Fruit fly (Drosophila melanogaster) whole organism, wandering third instar larva: ENCODE data around the gene tho2.

Experiments used
- Abd-B ChIP-seq: fragments of >200 bp; optimal IDR thresholded peaks from 2 replicates; lab custom pipeline; 2017; ENCODE audit warnings: missing biosample characterization, missing genetic modification characterization
- CrebA ChIP-seq: fragments of 200-800 bp; sonication (Bioruptor generic); optimal IDR thresholded peaks from 2 replicates; lab custom pipeline; 2016; ENCODE audit warnings: missing biosample characterization, mild to moderate bottlenecking, missing genetic modification characterization, borderline replicate concordance
- Dfd ChIP-seq: fragments of >200 bp; optimal IDR thresholded peaks from 2 replicates; lab custom pipeline; 2017; ENCODE audit warnings: missing biosample characterization, missing genetic modification characterization
- Dif ChIP-seq: fragments of 200-275, 200-300 bp; sonication (Bioruptor generic); optimal IDR thresholded peaks from 2 replicates; lab custom pipeline; 2018; ENCODE audit warnings: missing biosample characterization, missing genetic modification characterization; ENCODE audit not compliant: partially characterized antibody
- HLH106 ChIP-seq: fragments of 200-800 bp; optimal IDR thresholded peaks from 3 replicates; lab custom pipeline; 2019; ENCODE audit warnings: missing biosample characterization, mild to moderate bottlenecking, missing genetic modification characterization, moderate library complexity
- Hnf4 ChIP-seq: fragments of 200-800 bp; sonication (Bioruptor generic); optimal IDR thresholded peaks from 2 replicates; lab custom pipeline; 2016; ENCODE audit warnings: missing biosample characterization, mild to moderate bottlenecking, missing genetic modification characterization
- Hr78 ChIP-seq: fragments of >200 bp; optimal IDR thresholded peaks from 2 replicates; lab custom pipeline; 2017; ENCODE audit warnings: missing biosample characterization, missing genetic modification characterization
- Hr83 ChIP-seq: fragments of 200-300 bp; sonication (Bioruptor generic); optimal IDR thresholded peaks from 2 replicates; lab custom pipeline; 2016; ENCODE audit warnings: missing biosample characterization, mild to moderate bottlenecking, missing genetic modification characterization, moderate library complexity; ENCODE audit not compliant: poor library complexity, severe bottlenecking
- Jra ChIP-seq: sonication (Bioruptor generic); optimal IDR thresholded peaks from 2 replicates; lab custom pipeline; 2016; ENCODE audit warnings: missing biosample characterization, missing genetic modification characterization
- Mio ChIP-seq: sonication (Bioruptor generic); optimal IDR thresholded peaks from 2 replicates; lab custom pipeline; 2016; ENCODE audit warnings: missing biosample characterization, missing genetic modification characterization
- Myc ChIP-seq: fragments of >200 bp; optimal IDR thresholded peaks from 2 replicates; lab custom pipeline; 2017
- N ChIP-seq: fragments of >200 bp; optimal IDR thresholded peaks from 2 replicates; lab custom pipeline; 2018; ENCODE audit warnings: missing biosample characterization, missing external identifiers, missing genetic modification characterization
- OdsH ChIP-seq: fragments of 200-800 bp; sonication (Bioruptor generic); optimal IDR thresholded peaks from 2 replicates; lab custom pipeline; 2016; ENCODE audit warnings: missing biosample characterization, mild to moderate bottlenecking, missing genetic modification characterization
- Rel ChIP-seq, 2 experiments: fragments of 200-800 bp; sonication (Bioruptor generic) in 1 of 2; optimal IDR thresholded peaks; 2 replicates in 1 of 2; 3 replicates in 1 of 2; lab custom pipeline; 2016 to 2019; ENCODE audit warnings: mild to moderate bottlenecking in 2 of 2, missing biosample characterization in 2 of 2, missing genetic modification characterization in 2 of 2, moderate library complexity in 1 of 2
- Sp1 ChIP-seq: fragments of 200-800 bp; sonication (Bioruptor generic); optimal IDR thresholded peaks from 3 replicates; lab custom pipeline; 2019; ENCODE audit warnings: missing biosample characterization, mild to moderate bottlenecking, missing genetic modification characterization, moderate library complexity
- Vsx2 ChIP-seq: fragments of 200-300, 225-300 bp; sonication (Bioruptor generic); optimal IDR thresholded peaks from 2 replicates; lab custom pipeline; 2018; ENCODE audit warnings: missing biosample characterization, missing genetic modification characterization; ENCODE audit not compliant: partially characterized antibody
- br ChIP-seq: fragments of 200-800 bp; sonication (Bioruptor generic); optimal IDR thresholded peaks from 2 replicates; lab custom pipeline; 2016; ENCODE audit warnings: missing biosample characterization, missing genetic modification characterization
- brk ChIP-seq: fragments of 200-800 bp; sonication (Bioruptor generic); optimal IDR thresholded peaks from 2 replicates; lab custom pipeline; 2016; ENCODE audit warnings: missing biosample characterization, mild to moderate bottlenecking, missing genetic modification characterization
- dl ChIP-seq, 2 experiments: fragments of 175-275, 200-275 bp in 1 of 2; fragments of 200-275 bp in 1 of 2; sonication (Bioruptor generic); optimal IDR thresholded peaks; lab custom pipeline; 2018; ENCODE audit warnings: mild to moderate bottlenecking in 2 of 2, missing biosample characterization in 2 of 2, missing genetic modification characterization in 2 of 2, moderate library complexity in 2 of 2; ENCODE audit not compliant: partially characterized antibody in 2 of 2, insufficient read depth in 1 of 2
- dmrt93B ChIP-seq: fragments of 200-800 bp; sonication (Bioruptor generic); optimal IDR thresholded peaks from 2 replicates; lab custom pipeline; 2018; ENCODE audit warnings: missing biosample characterization, mild to moderate bottlenecking, missing genetic modification characterization
- dsf ChIP-seq: sonication (Bioruptor generic); optimal IDR thresholded peaks from 2 replicates; lab custom pipeline; 2016; ENCODE audit warnings: missing biosample characterization, missing genetic modification characterization, borderline replicate concordance
- ey ChIP-seq: fragments of 200-800 bp; sonication (Bioruptor generic); optimal IDR thresholded peaks from 2 replicates; lab custom pipeline; 2016; ENCODE audit warnings: missing biosample characterization, missing genetic modification characterization
- foxo ChIP-seq, 2 experiments: fragments of 200-800 bp; sonication (Bioruptor generic); optimal IDR thresholded peaks; 2 replicates in 1 of 2; 3 replicates in 1 of 2; lab custom pipeline; 2016 to 2017; ENCODE audit warnings: missing biosample characterization in 2 of 2, missing genetic modification characterization in 2 of 2
- fru ChIP-seq: fragments of 200-800 bp; sonication (Bioruptor generic); optimal IDR thresholded peaks from 3 replicates; lab custom pipeline; 2016; ENCODE audit warnings: missing biosample characterization, mild to moderate bottlenecking, missing genetic modification characterization
- h ChIP-seq: fragments of 200-800 bp; sonication (Bioruptor generic); optimal IDR thresholded peaks from 3 replicates; lab custom pipeline; 2016; ENCODE audit warnings: missing biosample characterization, mild to moderate bottlenecking, missing genetic modification characterization
- jim ChIP-seq: fragments of 175-275, 200-325 bp; sonication (Bioruptor generic); optimal IDR thresholded peaks from 2 replicates; lab custom pipeline; 2016; ENCODE audit warnings: missing biosample characterization, mild to moderate bottlenecking, missing genetic modification characterization
- lola ChIP-seq: fragments of >200 bp; optimal IDR thresholded peaks from 2 replicates; lab custom pipeline; 2017; ENCODE audit warnings: missing biosample characterization, missing genetic modification characterization
- psq ChIP-seq: fragments of 200-800 bp; sonication (Bioruptor generic); optimal IDR thresholded peaks from 3 replicates; lab custom pipeline; 2017; ENCODE audit warnings: missing biosample characterization, mild to moderate bottlenecking, missing genetic modification characterization, moderate library complexity
- rgr ChIP-seq: fragments of 200-800 bp; sonication (Bioruptor generic); optimal IDR thresholded peaks from 3 replicates; lab custom pipeline; 2016; ENCODE audit warnings: missing biosample characterization, mild to moderate bottlenecking, missing genetic modification characterization
- sage ChIP-seq: fragments of 200-800 bp; sonication (Bioruptor generic); optimal IDR thresholded peaks from 2 replicates; lab custom pipeline; 2016; ENCODE audit warnings: missing biosample characterization, mild to moderate bottlenecking, missing genetic modification characterization
- sv ChIP-seq: fragments of 200-800 bp; sonication (Bioruptor generic); optimal IDR thresholded peaks from 3 replicates; lab custom pipeline; 2016; ENCODE audit warnings: missing biosample characterization, missing genetic modification characterization
- tai ChIP-seq: sonication (Bioruptor generic); optimal IDR thresholded peaks from 2 replicates; lab custom pipeline; 2016; ENCODE audit warnings: missing biosample characterization, missing genetic modification characterization
- woc ChIP-seq: sonication (Bioruptor generic); optimal IDR thresholded peaks from 2 replicates; lab custom pipeline; 2016; ENCODE audit warnings: missing biosample characterization, mild to moderate bottlenecking, missing genetic modification characterization

tho2 gene

dm6 chr2L:2175090-2175830 lies 30.3 kb upstream of the tho2 start:
- peak; percentile 32 for TF ChIP-seq HLH106 (tag; lab: Kevin White, UChicago)
- peak; percentile 41 for TF ChIP-seq Hnf4
- peak; percentile 43 for TF ChIP-seq Vsx2 (GFP tag; lab: Kevin White, UChicago)
- TF ChIP-seq br = peak; percentile 48
- no peak for TF ChIP-seq Abd-B (GFP tag; lab: Kevin White, UChicago)
- TF ChIP-seq psq = peak; percentile 91
- TF ChIP-seq Rel (GFP tag; optimal IDR thresholded peaks at IDR 0.05; lab: Kevin White, UChicago) = no peak
- TF ChIP-seq Rel (tag; optimal IDR thresholded peaks at IDR 0.05; lab: Kevin White, UChicago) = peak; percentile 1
- peak; percentile 90 for TF ChIP-seq Dfd
- TF ChIP-seq sv (GFP tag; lab: Kevin White, UChicago) = no peak
- TF ChIP-seq tai (GFP tag; lab: Kevin White, UChicago) = peak; percentile 24
- peak; percentile 54 for TF ChIP-seq OdsH (GFP tag; lab: Kevin White, UChicago)
- no peak for TF ChIP-seq CrebA
- TF ChIP-seq Sp1 (GFP tag; lab: Kevin White, UChicago) = peak; percentile 37
- peak; percentile 47 for TF ChIP-seq ey (GFP tag; lab: Kevin White, UChicago)
- peak; percentile 61 for TF ChIP-seq brk (GFP tag; lab: Kevin White, UChicago)
- TF ChIP-seq dl (GFP tag; optimal IDR thresholded peaks at IDR 0.05; lab: Kevin White, UChicago; ENCODE audit: insufficient read depth in 1 of 2, partially characterized antibody in 2 of 2) = peak in 1 of 2 experiments; percentile 41
- no peak for TF ChIP-seq dsf (GFP tag; lab: Kevin White, UChicago)
- peak; percentile 0 for TF ChIP-seq Jra (GFP tag; lab: Kevin White, UChicago)
- TF ChIP-seq fru (GFP tag; lab: Kevin White, UChicago) = peak; percentile 47
- peak; percentile 28 for TF ChIP-seq h (GFP tag; lab: Kevin White, UChicago)
- TF ChIP-seq dmrt93B (GFP tag; lab: Kevin White, UChicago) = no peak
- peak; percentile 29 for TF ChIP-seq woc (GFP tag; lab: Kevin White, UChicago)
- peak; percentile 42 for TF ChIP-seq Hr83 (GFP tag; lab: Kevin White, UChicago)
- TF ChIP-seq Dif (GFP tag; lab: Kevin White, UChicago) = peak; percentile 76
- peak in 1 of 2 experiments; percentile 21 for TF ChIP-seq foxo (GFP tag; optimal IDR thresholded peaks at IDR 0.05; lab: Kevin White, UChicago)
- no peak for TF ChIP-seq N (GFP tag; lab: Kevin White, UChicago)
- peak; percentile 63 for TF ChIP-seq rgr
- TF ChIP-seq, all 38 proteins: peak for 21

- no peak for TF ChIP-seq Mio
- no peak for TF ChIP-seq tai (GFP tag; lab: Kevin White, UChicago)
- no peak for TF ChIP-seq lola (GFP tag; lab: Kevin White, UChicago)
- TF ChIP-seq br = no peak
- no peak for TF ChIP-seq Hnf4
- no peak for TF ChIP-seq dl (GFP tag; optimal IDR thresholded peaks at IDR 0.05; lab: Kevin White, UChicago; ENCODE audit: insufficient read depth in 1 of 2, partially characterized antibody in 2 of 2)
- TF ChIP-seq HLH106 (tag; lab: Kevin White, UChicago) = no peak
- TF ChIP-seq Dif (GFP tag; lab: Kevin White, UChicago) = no peak
- TF ChIP-seq Vsx2 (GFP tag; lab: Kevin White, UChicago) = no peak
- TF ChIP-seq Jra (GFP tag; lab: Kevin White, UChicago) = no peak
- no peak for TF ChIP-seq dmrt93B (GFP tag; lab: Kevin White, UChicago)
- no peak for TF ChIP-seq Rel (GFP tag; optimal IDR thresholded peaks at IDR 0.05; lab: Kevin White, UChicago)
- no peak for TF ChIP-seq Rel (tag; optimal IDR thresholded peaks at IDR 0.05; lab: Kevin White, UChicago)
- TF ChIP-seq sv (GFP tag; lab: Kevin White, UChicago) = no peak
- TF ChIP-seq Myc (lab: Kevin White, UChicago) = no peak
- no peak for TF ChIP-seq Hr78 (GFP tag; lab: Kevin White, UChicago)
- TF ChIP-seq ey (GFP tag; lab: Kevin White, UChicago) = no peak
Measured at dm6 chr2L:2173604-2174003, 28.6 kb upstream of the tho2 start.

dm6 chr2L:2173191-2173590 lies 28.2 kb upstream of the tho2 start:
- TF ChIP-seq sage (GFP tag; lab: Kevin White, UChicago) (no peak), Dfd (peak; percentile 59), jim (GFP tag; lab: Kevin White, UChicago) (no peak)
